Fruit fly (Drosophila melanogaster): ENCODE results near the gene CG9072.

Gene CG9072

dm6 chrX:15074646-15075351, 21.0 kb downstream of the CG9072 start (continued):
- TF ChIP-seq CG6654 (GFP tag; optimal IDR thresholded peaks at IDR 0.05): peak; percentile 46
- TF ChIP-seq fd102C (GFP tag; optimal IDR thresholded peaks at IDR 0.05): no peak
- peak; percentile 33; the same call in 1 of the 2 replicates for TF ChIP-seq peb (GFP tag; IDR thresholded peaks at IDR 0.05)
- TF ChIP-seq usp (GFP tag; optimal IDR thresholded peaks at IDR 0.05): no peak
- TF ChIP-seq p53 (GFP tag; optimal IDR thresholded peaks at IDR 0.05): peak; percentile 86
- TF ChIP-seq Sry-β (GFP tag; optimal IDR thresholded peaks at IDR 0.05): peak; percentile 97
- TF ChIP-seq tap (tag; optimal IDR thresholded peaks at IDR 0.05): peak; percentile 72
- peak; percentile 64 for TF ChIP-seq CG2202 (tag; optimal IDR thresholded peaks at IDR 0.05)
- TF ChIP-seq bcd (GFP tag; optimal IDR thresholded peaks at IDR 0.05): peak; percentile 88
- TF ChIP-seq esg (GFP tag; conservative IDR thresholded peaks at IDR 0.05): peak; percentile 81
- peak; percentile 90 for TF ChIP-seq CG10366 (GFP tag; IDR thresholded peaks at IDR 0.05)
- TF ChIP-seq Spps (tag; optimal IDR thresholded peaks at IDR 0.05): peak; percentile 46
- peak; percentile 86 for TF ChIP-seq CG3163 (GFP tag; optimal IDR thresholded peaks at IDR 0.05)
- no peak for TF ChIP-seq knrl (GFP tag; IDR thresholded peaks at IDR 0.05; ENCODE audit: partially characterized antibody)
- TF ChIP-seq tio (GFP tag; optimal IDR thresholded peaks at IDR 0.05): peak; percentile 77
- peak; percentile 73 for TF ChIP-seq Asciz (GFP tag; optimal IDR thresholded peaks at IDR 0.05)
- TF ChIP-seq Sox100B (GFP tag; optimal IDR thresholded peaks at IDR 0.05): peak; percentile 84
- peak; percentile 71; the same call in 1 of the 2 replicates for TF ChIP-seq Gsc (GFP tag; IDR thresholded peaks at IDR 0.05)
- TF ChIP-seq CG7372 (GFP tag; IDR thresholded peaks at IDR 0.05): peak; percentile 83
- TF ChIP-seq yki (optimal IDR thresholded peaks at IDR 0.05): no peak
- TF ChIP-seq eyg (GFP tag; optimal IDR thresholded peaks at IDR 0.05): peak; percentile 86
- peak; percentile 86 for TF ChIP-seq BtbVII (GFP tag; optimal IDR thresholded peaks at IDR 0.05)
- TF ChIP-seq Taf1 (GFP tag; IDR thresholded peaks at IDR 0.05): peak; percentile 82
- TF ChIP-seq chinmo (GFP tag; IDR thresholded peaks at IDR 0.05; ENCODE audit: partially characterized antibody): peak; percentile 73; the same call in 2 of the 4 replicates
- TF ChIP-seq H2.0 (GFP tag; IDR thresholded peaks at IDR 0.05): peak; percentile 84
- peak; percentile 91 for TF ChIP-seq Camta (GFP tag; optimal IDR thresholded peaks at IDR 0.05)
- peak; percentile 82 for TF ChIP-seq klu (GFP tag; IDR thresholded peaks at IDR 0.05)
- peak; percentile 89 for TF ChIP-seq NfI (GFP tag; optimal IDR thresholded peaks at IDR 0.05)
- TF ChIP-seq CG9727 (GFP tag; optimal IDR thresholded peaks at IDR 0.05): peak; percentile 87
- TF ChIP-seq CG8281 (tag; optimal IDR thresholded peaks at IDR 0.05): peak; percentile 57
- peak; percentile 67 for TF ChIP-seq Usf (GFP tag; optimal IDR thresholded peaks at IDR 0.05)
- TF ChIP-seq CrebB (tag; optimal IDR thresholded peaks at IDR 0.05): peak; percentile 84
- TF ChIP-seq ssp (GFP tag; IDR thresholded peaks at IDR 0.05): peak; percentile 77
- peak; percentile 36 for TF ChIP-seq TFAM (GFP tag; optimal IDR thresholded peaks at IDR 0.05)
- TF ChIP-seq Abd-B (GFP tag; optimal IDR thresholded peaks at IDR 0.05): peak; percentile 76
- TF ChIP-seq pnt (GFP tag; optimal IDR thresholded peaks at IDR 0.05): peak; percentile 91
- TF ChIP-seq prd (optimal IDR thresholded peaks at IDR 0.05): no peak
- peak; percentile 89 for TF ChIP-seq prd (GFP tag; IDR thresholded peaks at IDR 0.05)
- peak; percentile 98 for TF ChIP-seq row (GFP tag; IDR thresholded peaks at IDR 0.05)
- peak; percentile 80 for TF ChIP-seq fd96Cb (tag; optimal IDR thresholded peaks at IDR 0.05)
- peak; percentile 82; the same call in 2 of the 3 replicates for TF ChIP-seq so (GFP tag; IDR thresholded peaks at IDR 0.05)
- TF ChIP-seq CG3995 (GFP tag; optimal IDR thresholded peaks at IDR 0.05): peak; percentile 52
- TF ChIP-seq br (optimal IDR thresholded peaks at IDR 0.05): no peak
- peak; percentile 89 for TF ChIP-seq org-1 (GFP tag; optimal IDR thresholded peaks at IDR 0.05)
- TF ChIP-seq Lim3 (GFP tag; IDR thresholded peaks at IDR 0.05): no peak
- TF ChIP-seq CG43689 (GFP tag; IDR thresholded peaks at IDR 0.05): peak; percentile 73
- peak; percentile 95 for TF ChIP-seq CG30403 (GFP tag; optimal IDR thresholded peaks at IDR 0.05)
- peak; percentile 69 for TF ChIP-seq CG31365 (tag; optimal IDR thresholded peaks at IDR 0.05)
- TF ChIP-seq CG31388 (GFP tag; optimal IDR thresholded peaks at IDR 0.05): peak; percentile 44
- peak; percentile 15 for TF ChIP-seq pfk (GFP tag; optimal IDR thresholded peaks at IDR 0.05)
- TF ChIP-seq CG6765 (GFP tag; optimal IDR thresholded peaks at IDR 0.05): peak; percentile 78

Measured in whole organism, embryonic.